Worm (Caenorhabditis elegans) whole organism, L2 larva: ENCODE results near the gene sdz-5.

Experiments
- C34F6.9 ChIP-seq: fragments of 150-350 bp; optimal IDR thresholded peaks from 2 replicates; lab custom pipeline; 2014; ENCODE audit warnings: missing biosample characterization, missing genetic modification characterization
- F13H6.1 ChIP-seq: sonication (generic microtip); optimal IDR thresholded peaks from 2 replicates; lab custom pipeline; 2016; ENCODE audit warnings: missing genetic modification characterization, missing compliant biosample characterization
- ama-1 ChIP-seq: fragments of 150-350 bp; optimal IDR thresholded peaks from 2 replicates; lab custom pipeline; 2018; ENCODE audit warnings: inconsistent platforms
- ceh-16 ChIP-seq: fragments of 150-350 bp; optimal IDR thresholded peaks from 2 replicates; lab custom pipeline; 2014; ENCODE audit warnings: missing biosample characterization, missing genetic modification characterization
- crh-2 ChIP-seq: sonication (generic microtip); optimal IDR thresholded peaks from 2 replicates; lab custom pipeline; 2017; ENCODE audit warnings: missing biosample characterization, missing genetic modification characterization
- elt-1 ChIP-seq: fragments of 150-350 bp; optimal IDR thresholded peaks from 2 replicates; lab custom pipeline; 2014; ENCODE audit warnings: missing biosample characterization, missing genetic modification characterization
- lin-39 ChIP-seq: fragments of 150-350 bp; optimal IDR thresholded peaks from 2 replicates; lab custom pipeline; 2014; ENCODE audit warnings: missing biosample characterization, missing genetic modification reagents, missing genetic modification characterization
- nhr-10 ChIP-seq: sonication (generic microtip); optimal IDR thresholded peaks from 2 replicates; lab custom pipeline; 2017; ENCODE audit warnings: missing biosample characterization, missing genetic modification characterization
- nhr-11 ChIP-seq: fragments of 150-350 bp; optimal IDR thresholded peaks from 2 replicates; lab custom pipeline; 2014; ENCODE audit warnings: missing biosample characterization, missing genetic modification characterization
- nhr-129 ChIP-seq: fragments of 150-350 bp; optimal IDR thresholded peaks from 2 replicates; lab custom pipeline; 2014; ENCODE audit warnings: missing biosample characterization, missing genetic modification characterization
- nhr-21 ChIP-seq: fragments of 150-350 bp; optimal IDR thresholded peaks from 2 replicates; lab custom pipeline; 2014; ENCODE audit warnings: missing biosample characterization, missing genetic modification characterization
- nhr-25 ChIP-seq: fragments of 150-350 bp; sonication (generic microtip); optimal IDR thresholded peaks from 3 replicates; lab custom pipeline; 2014; ENCODE audit warnings: missing biosample characterization, missing genetic modification characterization
- sma-9 ChIP-seq, 2 experiments: fragments of 150-350 bp in 1 of 2; sonication (generic microtip) in 1 of 2; optimal IDR thresholded peaks; 2 replicates each; lab custom pipeline; 2014 to 2016; ENCODE audit warnings: missing genetic modification characterization in 2 of 2, mild to moderate bottlenecking in 1 of 2, missing biosample characterization in 1 of 2, missing compliant biosample characterization in 1 of 2, missing genetic modification reagents in 1 of 2, moderate library complexity in 1 of 2
- unc-55 ChIP-seq: fragments of 150-350 bp; sonication (generic microtip); optimal IDR thresholded peaks from 3 replicates; lab custom pipeline; 2014; ENCODE audit warnings: missing biosample characterization, missing genetic modification reagents, missing genetic modification characterization
- ztf-1 ChIP-seq: fragments of 200-800 bp; sonication (Bioruptor generic); conservative IDR thresholded peaks from 2 replicates; pipeline ENCODE4 v1.3.6; 2022; ENCODE audit warnings: missing genetic modification characterization, missing compliant biosample characterization
- ztf-11 ChIP-seq: sonication (generic microtip); optimal IDR thresholded peaks from 2 replicates; lab custom pipeline; 2017; ENCODE audit warnings: missing biosample characterization, missing genetic modification characterization
- ztf-4 ChIP-seq: fragments of 150-350 bp; optimal IDR thresholded peaks from 2 replicates; lab custom pipeline; 2014; ENCODE audit warnings: missing biosample characterization, missing genetic modification characterization

The sdz-5 gene

DNA sequence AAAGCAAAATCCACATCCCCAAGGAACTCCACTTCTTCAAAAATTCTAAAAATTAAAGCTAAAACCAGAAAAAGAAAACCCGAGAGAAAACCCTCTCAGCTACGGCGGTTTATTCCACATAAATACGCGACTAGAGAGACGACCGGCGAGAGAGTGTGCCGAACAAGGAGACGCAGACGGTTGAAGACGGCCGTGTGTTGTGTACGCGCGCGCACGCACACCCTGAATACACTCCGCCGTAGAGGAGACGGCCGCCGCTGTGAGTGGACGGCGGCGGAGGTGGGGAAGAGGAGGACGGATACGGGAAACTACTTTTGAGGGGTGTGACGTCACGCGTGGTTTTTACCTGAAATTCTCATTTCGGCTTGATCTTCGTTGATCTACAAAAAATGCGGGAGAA lies 46.1 kb downstream of the sdz-5 start:
- TF ChIP-seq unc-55 (GFP tag; lab: Kevin White, UChicago) (peak; percentile 36), nhr-21 (tag; lab: Kevin White, UChicago) (no peak), nhr-10 (tag; lab: Kevin White, UChicago) (no peak), F13H6.1 (tag; lab: Kevin White, UChicago) (peak; percentile 19), lin-39 (tag; lab: Kevin White, UChicago) (no peak), sma-9 (GFP tag; optimal IDR thresholded peaks at IDR 0.05; lab: Kevin White, UChicago) (no peak), sma-9 (tag; optimal IDR thresholded peaks at IDR 0.05; lab: Kevin White, UChicago) (no peak)

DNA sequence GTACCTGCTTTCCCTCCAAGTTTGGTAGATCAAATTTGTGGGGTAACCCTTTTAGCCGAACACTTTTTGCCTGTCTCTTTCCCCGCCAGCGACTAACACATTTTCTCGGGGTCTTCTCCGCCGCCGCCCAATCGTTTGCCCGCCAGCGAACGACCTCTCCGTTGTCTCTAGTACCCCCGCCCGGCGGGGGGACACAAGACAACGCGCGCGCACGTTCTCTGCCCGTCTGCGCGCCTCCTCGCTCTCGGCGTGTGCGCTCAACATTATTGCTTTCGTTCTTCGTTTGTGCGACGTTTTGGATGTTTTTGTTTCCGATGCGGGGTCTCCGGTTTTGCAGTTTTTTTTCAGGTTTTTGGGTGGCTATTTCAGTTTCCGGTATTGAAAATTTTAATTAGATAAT lies 47.0 kb downstream of the sdz-5 start:
- peak; percentile 26 for TF ChIP-seq nhr-129 (tag; lab: Kevin White, UChicago)
- TF ChIP-seq C34F6.9 (tag; lab: Kevin White, UChicago), result peak; percentile 35
- peak; percentile 17 for TF ChIP-seq crh-2 (tag; lab: Kevin White, UChicago)
- no peak for TF ChIP-seq elt-1 (tag; lab: Kevin White, UChicago)
- peak; percentile 25 for TF ChIP-seq unc-55 (GFP tag; lab: Kevin White, UChicago)
- TF ChIP-seq, all 48 proteins: peak for 4

- TF ChIP-seq ztf-1 (GFP tag; lab: Robert Waterston, UW) (no peak), nhr-25 (tag; lab: Kevin White, UChicago) (no peak), ztf-4 (no peak), ama-1 (no peak), nhr-11 (tag; lab: Kevin White, UChicago) (no peak), ztf-11 (tag; lab: Kevin White, UChicago) (no peak), crh-2 (tag; lab: Kevin White, UChicago) (no peak), lin-39 (tag; lab: Kevin White, UChicago) (no peak), ceh-16 (tag; lab: Kevin White, UChicago) (no peak), C34F6.9 (tag; lab: Kevin White, UChicago) (no peak)
These were observed 47.9 kb downstream of the sdz-5 start, which contains the start of gene lin-8 for ce11 chrII:3056266-3056872. lin-8 (plus strand) TSS chrII:3056822.
